Worm (Caenorhabditis elegans) whole organism, L4 larva: ENCODE measurements around the gene F49E11.7.

Experiments
- F37D6.2 ChIP-seq: sonication (generic microtip); optimal IDR thresholded peaks from 2 replicates; lab custom pipeline; 2016; ENCODE audit warnings: mild to moderate bottlenecking, missing genetic modification characterization, missing compliant biosample characterization
- Y5F2A.4 ChIP-seq: fragments of 200-800 bp; sonication (Bioruptor generic); optimal IDR thresholded peaks from 2 replicates; lab custom pipeline; 2018; ENCODE audit warnings: mild to moderate bottlenecking, missing genetic modification characterization, missing compliant biosample characterization
- aha-1 ChIP-seq: fragments of 150-350 bp; peaks from one replicate; lab custom pipeline; 2014; ENCODE audit warnings: missing biosample characterization, missing genetic modification characterization
- arid-1 ChIP-seq: fragments of 200-800 bp; sonication (Bioruptor generic); conservative IDR thresholded peaks from 2 replicates; pipeline ENCODE4 v1.3.6; 2022; ENCODE audit warnings: missing genetic modification reagents, missing genetic modification characterization, missing compliant biosample characterization
- ceh-28 ChIP-seq: fragments of 150-350 bp; optimal IDR thresholded peaks from 2 replicates; lab custom pipeline; 2014; ENCODE audit warnings: missing biosample characterization, missing genetic modification reagents, missing genetic modification characterization
- ceh-62 ChIP-seq: sonication (generic microtip); optimal IDR thresholded peaks from 2 replicates; lab custom pipeline; 2017; ENCODE audit warnings: missing biosample characterization, missing genetic modification characterization
- ces-1 ChIP-seq: fragments of 150-350 bp; sonication (generic microtip); optimal IDR thresholded peaks from 4 replicates; lab custom pipeline; 2014; ENCODE audit warnings: missing biosample characterization, missing genetic modification reagents, missing genetic modification characterization
- ctbp-1 ChIP-seq: fragments of 200-800 bp; sonication (Bioruptor generic); IDR thresholded peaks from 2 replicates; pipeline ENCODE4 v1.3.6; 2022; ENCODE audit warnings: missing genetic modification reagents, missing genetic modification characterization, missing compliant biosample characterization
- daf-8 ChIP-seq: fragments of 200-800 bp; sonication (Bioruptor generic); IDR thresholded peaks from 2 replicates; pipeline ENCODE4 v1.3.6; 2022; ENCODE audit warnings: missing genetic modification characterization, missing compliant biosample characterization
- egl-43 ChIP-seq: fragments of 200-800 bp; sonication (Bioruptor generic); IDR thresholded peaks from 2 replicates; pipeline ENCODE4 v1.3.6; 2022; ENCODE audit warnings: missing genetic modification reagents, missing genetic modification characterization, missing compliant biosample characterization
- fkh-10 ChIP-seq: fragments of 150-350 bp; optimal IDR thresholded peaks from 2 replicates; lab custom pipeline; 2014; ENCODE audit warnings: missing biosample characterization, missing genetic modification reagents, missing genetic modification characterization
- hif-1 ChIP-seq, 2 experiments: sonication (generic microtip); optimal IDR thresholded peaks; 2 replicates each; lab custom pipeline; 2016 to 2017; ENCODE audit warnings: missing compliant biosample characterization in 2 of 2, missing genetic modification characterization in 2 of 2, missing genetic modification reagents in 2 of 2, missing genotype in 2 of 2, mild to moderate bottlenecking in 1 of 2
- hlh-30 ChIP-seq: sonication (generic microtip); optimal IDR thresholded peaks from 2 replicates; lab custom pipeline; 2017; ENCODE audit warnings: antibody characterized with exemption, mild to moderate bottlenecking, missing genetic modification characterization, missing compliant biosample characterization; ENCODE audit not compliant: insufficient read depth
- hmg-1.1 ChIP-seq: fragments of 200-800 bp; sonication (Bioruptor generic); IDR thresholded peaks from 2 replicates; pipeline ENCODE4 v1.3.6; 2022; ENCODE audit warnings: missing genetic modification reagents, missing genetic modification characterization, missing compliant biosample characterization
- jun-1 ChIP-seq: fragments of 150-350 bp; optimal IDR thresholded peaks from 2 replicates; lab custom pipeline; 2014; ENCODE audit warnings: missing biosample characterization, missing genetic modification reagents, missing genetic modification characterization
- lin-15B ChIP-seq: fragments of 150-350 bp; sonication (generic microtip); optimal IDR thresholded peaks from 3 replicates; lab custom pipeline; 2014; ENCODE audit warnings: missing biosample characterization, missing genetic modification characterization
- lin-39 ChIP-seq: fragments of 150-350 bp; optimal IDR thresholded peaks from 2 replicates; lab custom pipeline; 2014; ENCODE audit warnings: missing biosample characterization, missing genetic modification reagents, missing genetic modification characterization
- lsy-2 ChIP-seq, 2 experiments: fragments of 150-350 bp in 1 of 2; sonication (generic microtip) in 1 of 2; optimal IDR thresholded peaks; 2 replicates each; lab custom pipeline; 2014 to 2017; ENCODE audit warnings: missing biosample characterization in 2 of 2, missing genetic modification characterization in 2 of 2
- madf-9 ChIP-seq: fragments of 200-800 bp; sonication (Bioruptor generic); conservative IDR thresholded peaks from 2 replicates; pipeline ENCODE4 v1.3.6; 2022; ENCODE audit warnings: missing genetic modification reagents, missing genetic modification characterization, missing compliant biosample characterization
- mdl-1 ChIP-seq, 2 experiments: fragments of 150-350 bp in 1 of 2; sonication (generic microtip) in 1 of 2; optimal IDR thresholded peaks; 2 replicates each; lab custom pipeline; 2014 to 2017; ENCODE audit warnings: missing biosample characterization in 2 of 2, missing genetic modification characterization in 2 of 2
- mep-1 ChIP-seq: fragments of 150-350 bp; sonication (generic microtip); optimal IDR thresholded peaks from 3 replicates; lab custom pipeline; 2014; ENCODE audit warnings: missing biosample characterization, missing genetic modification characterization
- mes-2 ChIP-seq: sonication (generic microtip); optimal IDR thresholded peaks from 2 replicates; lab custom pipeline; 2016; ENCODE audit warnings: missing genotype, mild to moderate bottlenecking, missing genetic modification characterization, missing compliant biosample characterization; ENCODE audit not compliant: poor library complexity, severe bottlenecking
- nhr-48 ChIP-seq: sonication (generic microtip); optimal IDR thresholded peaks from 2 replicates; lab custom pipeline; 2016; ENCODE audit warnings: mild to moderate bottlenecking, missing genetic modification characterization, missing compliant biosample characterization
- pqm-1 ChIP-seq: sonication (generic microtip); optimal IDR thresholded peaks from 2 replicates; lab custom pipeline; 2017; ENCODE audit warnings: missing biosample characterization, missing genetic modification characterization
- rbr-2 ChIP-seq: sonication (generic microtip); optimal IDR thresholded peaks from 2 replicates; lab custom pipeline; 2016; ENCODE audit warnings: missing genotype, missing genetic modification characterization, missing compliant biosample characterization
- sdz-12 ChIP-seq: fragments of 200-800 bp; sonication (Bioruptor generic); optimal IDR thresholded peaks from 2 replicates; lab custom pipeline; 2018; ENCODE audit warnings: mild to moderate bottlenecking, missing genetic modification characterization, missing compliant biosample characterization
- set-16 ChIP-seq: fragments of 200-800 bp; sonication (Bioruptor generic); IDR thresholded peaks from 2 replicates; pipeline ENCODE4 v1.3.6; 2022; ENCODE audit warnings: missing genetic modification reagents, missing genetic modification characterization, missing compliant biosample characterization
- snpc-1.2 ChIP-seq: fragments of 200-800 bp; sonication (Bioruptor generic); IDR thresholded peaks from 2 replicates; pipeline ENCODE4 v1.3.6; 2022; ENCODE audit warnings: missing genetic modification reagents, missing genetic modification characterization, missing compliant biosample characterization
- spr-1 ChIP-seq: sonication (generic microtip); optimal IDR thresholded peaks from 2 replicates; lab custom pipeline; 2016; ENCODE audit warnings: mild to moderate bottlenecking, missing genetic modification characterization, missing compliant biosample characterization
- spr-3 ChIP-seq: fragments of 200-800 bp; sonication (Bioruptor generic); optimal IDR thresholded peaks from 2 replicates; lab custom pipeline; 2018; ENCODE audit warnings: mild to moderate bottlenecking, missing genetic modification characterization, missing compliant biosample characterization
- tag-97 ChIP-seq: fragments of 200-800 bp; sonication (Bioruptor generic); IDR thresholded peaks from 2 replicates; pipeline ENCODE4 v1.3.6; 2022; ENCODE audit warnings: missing genetic modification characterization, missing compliant biosample characterization
- unc-62 ChIP-seq, 3 experiments: fragments of 150-350 bp in 1 of 3; sonication (generic microtip); optimal IDR thresholded peaks in 2 of 3; peaks in 1 of 3; 1 replicate in 1 of 3; 2 replicates in 2 of 3; lab custom pipeline; 2014 to 2017; ENCODE audit warnings: missing biosample characterization in 3 of 3, missing genetic modification characterization in 3 of 3, missing genetic modification reagents in 3 of 3, missing genotype in 1 of 3
- zfp-3 ChIP-seq: fragments of 200-800 bp; sonication (Bioruptor generic); conservative IDR thresholded peaks from 2 replicates; pipeline ENCODE4 v1.3.6; 2022; ENCODE audit warnings: missing genetic modification reagents, missing genetic modification characterization, missing compliant biosample characterization
- zip-2 ChIP-seq: fragments of 150-350 bp; optimal IDR thresholded peaks from 2 replicates; lab custom pipeline; 2014; ENCODE audit warnings: missing biosample characterization, missing genetic modification characterization
- ztf-11 ChIP-seq: fragments of 150-350 bp; optimal IDR thresholded peaks from 2 replicates; lab custom pipeline; 2014; ENCODE audit warnings: missing biosample characterization, missing genetic modification characterization

The F49E11.7 gene

DNA sequence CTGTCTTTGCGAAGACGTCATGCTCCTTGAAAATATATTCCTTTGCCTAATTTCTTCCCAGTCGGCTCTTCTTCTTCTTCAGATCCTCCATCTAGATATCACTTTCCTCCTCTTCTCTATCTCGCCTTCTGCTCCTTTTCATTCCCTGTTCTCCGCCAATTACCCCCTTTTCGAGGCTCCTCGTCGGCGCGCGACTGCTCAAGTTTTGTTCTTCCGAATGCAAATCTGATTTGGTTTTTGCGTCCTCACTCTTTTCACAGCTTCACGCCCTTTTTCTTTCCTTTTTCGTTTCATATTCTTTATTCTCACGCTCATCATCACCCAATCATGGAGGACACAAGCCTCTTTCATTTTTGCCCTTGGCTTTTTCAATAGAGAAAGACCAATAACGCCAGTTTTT is 35.8 kb upstream of the F49E11.7 start:
- TF ChIP-seq snpc-1.2: no peak
- TF ChIP-seq tag-97: no peak
- TF ChIP-seq lsy-2 (tag; optimal IDR thresholded peaks at IDR 0.05; lab: Kevin White, UChicago): peak in 1 of 2 experiments; percentile 7
- peak; percentile 60 for TF ChIP-seq fkh-10
- TF ChIP-seq ctbp-1: peak; percentile 57
- TF ChIP-seq set-16 (GFP tag; lab: Robert Waterston, UW): peak; percentile 28; the same call in 1 of the 2 replicates
- TF ChIP-seq madf-9: no peak
- peak in 1 of 2 experiments; percentile 9 for TF ChIP-seq unc-62 (GFP tag; optimal IDR thresholded peaks at IDR 0.05 in 1 of 2; lab: Kevin White, UChicago)
- no peak for TF ChIP-seq unc-62 (tag; optimal IDR thresholded peaks at IDR 0.05; lab: Kevin White, UChicago)
- TF ChIP-seq ces-1: peak; percentile 64

DNA sequence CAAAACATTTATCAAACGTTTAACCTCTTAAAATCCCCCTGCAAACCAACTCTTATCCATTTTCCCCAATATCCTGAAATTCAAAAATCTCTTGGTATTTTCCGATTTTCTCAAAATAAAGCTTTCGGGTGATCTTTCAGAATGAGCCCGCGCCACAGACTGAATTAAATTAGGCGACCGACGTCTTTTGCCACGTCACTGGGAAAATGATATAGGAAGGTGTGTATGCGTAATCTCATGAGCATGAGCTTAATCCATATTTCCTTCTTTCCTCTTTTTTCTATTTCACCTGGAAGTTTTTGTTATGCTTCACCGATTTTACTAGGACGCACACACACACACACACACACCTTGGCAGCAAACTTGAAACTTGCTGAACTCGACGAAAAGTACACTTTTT is 31.7 kb upstream of the F49E11.7 start:
- peak; percentile 70 for TF ChIP-seq aha-1 (tag; lab: Kevin White, UChicago)
- TF ChIP-seq Y5F2A.4 (GFP tag; lab: Kevin White, UChicago): no peak

ce11 chrIV:13022892-13023291 is 29.8 kb upstream of the F49E11.7 start:
- TF ChIP-seq egl-43 (GFP tag; lab: Robert Waterston, UW): 0 out of 2 replicates have a peak, but pooled peaks have one; percentile 26
- no peak for TF ChIP-seq zip-2 (tag; lab: Kevin White, UChicago)
- TF ChIP-seq F37D6.2 (tag; lab: Kevin White, UChicago): no peak
- TF ChIP-seq set-16 (GFP tag; lab: Robert Waterston, UW): peak; percentile 83
- TF ChIP-seq aha-1 (tag; lab: Kevin White, UChicago): peak; percentile 63
- no peak for TF ChIP-seq ceh-62
- TF ChIP-seq lin-39 (tag; lab: Kevin White, UChicago): no peak
- TF ChIP-seq hmg-1.1 (GFP tag; lab: Robert Waterston, UW): 0 out of 2 replicates have a peak, but pooled peaks have one; percentile 12
- TF ChIP-seq daf-8 (GFP tag; lab: Robert Waterston, UW): no peak

ce11 chrIV:13025853-13026343 is 26.8 kb upstream of the F49E11.7 start:
- peak in 1 of 2 experiments; percentile 29 for TF ChIP-seq hif-1 (tag; optimal IDR thresholded peaks at IDR 0.05; lab: Kevin White, UChicago)
- TF ChIP-seq lin-39 (tag; lab: Kevin White, UChicago): no peak
- peak; percentile 17 for TF ChIP-seq hlh-30 (tag; lab: Kevin White, UChicago)
- TF ChIP-seq mes-2 (tag; lab: Kevin White, UChicago): peak; percentile 32
- TF ChIP-seq set-16 (GFP tag; lab: Robert Waterston, UW): peak; percentile 42; the same call in 1 of the 2 replicates
- no peak for TF ChIP-seq spr-1 (tag; lab: Kevin White, UChicago)
- TF ChIP-seq mdl-1 (tag; optimal IDR thresholded peaks at IDR 0.05; lab: Kevin White, UChicago): peak in 1 of 2 experiments; percentile 62
- TF ChIP-seq nhr-48 (tag; lab: Kevin White, UChicago): no peak
- TF ChIP-seq unc-62 (GFP tag; optimal IDR thresholded peaks at IDR 0.05 in 1 of 2; lab: Kevin White, UChicago): peak in 1 of 2 experiments; percentile 57
- no peak for TF ChIP-seq unc-62 (tag; optimal IDR thresholded peaks at IDR 0.05; lab: Kevin White, UChicago)
- TF ChIP-seq lin-15B (tag; lab: Kevin White, UChicago): no peak
- peak; percentile 11 for TF ChIP-seq F37D6.2 (tag; lab: Kevin White, UChicago)
- TF ChIP-seq sdz-12 (GFP tag; lab: Kevin White, UChicago): no peak
- no peak for TF ChIP-seq ceh-28 (tag; lab: Kevin White, UChicago)
- TF ChIP-seq zfp-3: no peak
- peak; percentile 14 for TF ChIP-seq ces-1
- no peak for TF ChIP-seq Y5F2A.4 (GFP tag; lab: Kevin White, UChicago)
- TF ChIP-seq mep-1 (tag; lab: Kevin White, UChicago): peak; percentile 61
- TF ChIP-seq rbr-2 (tag; lab: Kevin White, UChicago): peak; percentile 29
- TF ChIP-seq lsy-2 (tag; optimal IDR thresholded peaks at IDR 0.05; lab: Kevin White, UChicago): peak; percentile 30 to 57
- TF ChIP-seq jun-1 (tag; lab: Kevin White, UChicago): no peak
- 0 out of 2 replicates have a peak, but pooled peaks have one; percentile 33 for TF ChIP-seq ctbp-1
- TF ChIP-seq arid-1 (GFP tag; lab: Robert Waterston, UW): no peak
- peak; percentile 46; the same call in 1 of the 2 replicates for TF ChIP-seq hmg-1.1 (GFP tag; lab: Robert Waterston, UW)
- TF ChIP-seq aha-1 (tag; lab: Kevin White, UChicago): peak; percentile 90
- no peak for TF ChIP-seq ztf-11
- no peak for TF ChIP-seq spr-3
- no peak for TF ChIP-seq pqm-1 (tag; lab: Kevin White, UChicago)
